Fruit fly (Drosophila melanogaster) whole organism, wandering third instar larva: Measurements from ENCODE around the gene CG1847.

Experiments used
- Abd-B ChIP-seq: fragments of >200 bp; optimal IDR thresholded peaks from 2 replicates; lab custom pipeline; 2017; ENCODE audit warnings: missing biosample characterization, missing genetic modification characterization
- CG32264 ChIP-seq: fragments of 200-800 bp; sonication (Bioruptor generic); optimal IDR thresholded peaks from 2 replicates; lab custom pipeline; 2016; ENCODE audit warnings: missing biosample characterization, missing genetic modification characterization
- CG9705 ChIP-seq: fragments of 200-800 bp; sonication (Bioruptor generic); optimal IDR thresholded peaks from 2 replicates; lab custom pipeline; 2018; ENCODE audit warnings: missing biosample characterization, mild to moderate bottlenecking, missing genetic modification characterization
- CrebA ChIP-seq: fragments of 200-800 bp; sonication (Bioruptor generic); optimal IDR thresholded peaks from 2 replicates; lab custom pipeline; 2016; ENCODE audit warnings: missing biosample characterization, mild to moderate bottlenecking, missing genetic modification characterization, borderline replicate concordance
- Dfd ChIP-seq: fragments of >200 bp; optimal IDR thresholded peaks from 2 replicates; lab custom pipeline; 2017; ENCODE audit warnings: missing biosample characterization, missing genetic modification characterization
- Dif ChIP-seq: fragments of 200-275, 200-300 bp; sonication (Bioruptor generic); optimal IDR thresholded peaks from 2 replicates; lab custom pipeline; 2018; ENCODE audit warnings: missing biosample characterization, missing genetic modification characterization; ENCODE audit not compliant: partially characterized antibody
- GATAd ChIP-seq: sonication (Bioruptor generic); optimal IDR thresholded peaks from 2 replicates; lab custom pipeline; 2016; ENCODE audit warnings: missing biosample characterization, missing genetic modification characterization
- HLH106 ChIP-seq: fragments of 200-800 bp; optimal IDR thresholded peaks from 3 replicates; lab custom pipeline; 2019; ENCODE audit warnings: missing biosample characterization, mild to moderate bottlenecking, missing genetic modification characterization, moderate library complexity
- Hnf4 ChIP-seq: fragments of 200-800 bp; sonication (Bioruptor generic); optimal IDR thresholded peaks from 2 replicates; lab custom pipeline; 2016; ENCODE audit warnings: missing biosample characterization, mild to moderate bottlenecking, missing genetic modification characterization
- Hr78 ChIP-seq: fragments of >200 bp; optimal IDR thresholded peaks from 2 replicates; lab custom pipeline; 2017; ENCODE audit warnings: missing biosample characterization, missing genetic modification characterization
- Hr83 ChIP-seq: fragments of 200-300 bp; sonication (Bioruptor generic); optimal IDR thresholded peaks from 2 replicates; lab custom pipeline; 2016; ENCODE audit warnings: missing biosample characterization, mild to moderate bottlenecking, missing genetic modification characterization, moderate library complexity; ENCODE audit not compliant: poor library complexity, severe bottlenecking
- Jra ChIP-seq: sonication (Bioruptor generic); optimal IDR thresholded peaks from 2 replicates; lab custom pipeline; 2016; ENCODE audit warnings: missing biosample characterization, missing genetic modification characterization
- Mio ChIP-seq: sonication (Bioruptor generic); optimal IDR thresholded peaks from 2 replicates; lab custom pipeline; 2016; ENCODE audit warnings: missing biosample characterization, missing genetic modification characterization
- Myc ChIP-seq: fragments of >200 bp; optimal IDR thresholded peaks from 2 replicates; lab custom pipeline; 2017
- N ChIP-seq: fragments of >200 bp; optimal IDR thresholded peaks from 2 replicates; lab custom pipeline; 2018; ENCODE audit warnings: missing biosample characterization, missing external identifiers, missing genetic modification characterization
- Rel ChIP-seq, 2 experiments: fragments of 200-800 bp; sonication (Bioruptor generic) in 1 of 2; optimal IDR thresholded peaks; 2 replicates in 1 of 2; 3 replicates in 1 of 2; lab custom pipeline; 2016 to 2019; ENCODE audit warnings: mild to moderate bottlenecking in 2 of 2, missing biosample characterization in 2 of 2, missing genetic modification characterization in 2 of 2, moderate library complexity in 1 of 2
- Sp1 ChIP-seq: fragments of 200-800 bp; sonication (Bioruptor generic); optimal IDR thresholded peaks from 3 replicates; lab custom pipeline; 2019; ENCODE audit warnings: missing biosample characterization, mild to moderate bottlenecking, missing genetic modification characterization, moderate library complexity
- Vsx2 ChIP-seq: fragments of 200-300, 225-300 bp; sonication (Bioruptor generic); optimal IDR thresholded peaks from 2 replicates; lab custom pipeline; 2018; ENCODE audit warnings: missing biosample characterization, missing genetic modification characterization; ENCODE audit not compliant: partially characterized antibody
- br ChIP-seq: fragments of 200-800 bp; sonication (Bioruptor generic); optimal IDR thresholded peaks from 2 replicates; lab custom pipeline; 2016; ENCODE audit warnings: missing biosample characterization, missing genetic modification characterization
- brk ChIP-seq: fragments of 200-800 bp; sonication (Bioruptor generic); optimal IDR thresholded peaks from 2 replicates; lab custom pipeline; 2016; ENCODE audit warnings: missing biosample characterization, mild to moderate bottlenecking, missing genetic modification characterization
- dmrt93B ChIP-seq: fragments of 200-800 bp; sonication (Bioruptor generic); optimal IDR thresholded peaks from 2 replicates; lab custom pipeline; 2018; ENCODE audit warnings: missing biosample characterization, mild to moderate bottlenecking, missing genetic modification characterization
- dsf ChIP-seq: sonication (Bioruptor generic); optimal IDR thresholded peaks from 2 replicates; lab custom pipeline; 2016; ENCODE audit warnings: missing biosample characterization, missing genetic modification characterization, borderline replicate concordance
- foxo ChIP-seq, 2 experiments: fragments of 200-800 bp; sonication (Bioruptor generic); optimal IDR thresholded peaks; 2 replicates in 1 of 2; 3 replicates in 1 of 2; lab custom pipeline; 2016 to 2017; ENCODE audit warnings: missing biosample characterization in 2 of 2, missing genetic modification characterization in 2 of 2
- fru ChIP-seq: fragments of 200-800 bp; sonication (Bioruptor generic); optimal IDR thresholded peaks from 3 replicates; lab custom pipeline; 2016; ENCODE audit warnings: missing biosample characterization, mild to moderate bottlenecking, missing genetic modification characterization
- h ChIP-seq: fragments of 200-800 bp; sonication (Bioruptor generic); optimal IDR thresholded peaks from 3 replicates; lab custom pipeline; 2016; ENCODE audit warnings: missing biosample characterization, mild to moderate bottlenecking, missing genetic modification characterization
- jim ChIP-seq: fragments of 175-275, 200-325 bp; sonication (Bioruptor generic); optimal IDR thresholded peaks from 2 replicates; lab custom pipeline; 2016; ENCODE audit warnings: missing biosample characterization, mild to moderate bottlenecking, missing genetic modification characterization
- lola ChIP-seq: fragments of >200 bp; optimal IDR thresholded peaks from 2 replicates; lab custom pipeline; 2017; ENCODE audit warnings: missing biosample characterization, missing genetic modification characterization
- pan ChIP-seq: fragments of >200 bp; optimal IDR thresholded peaks from 2 replicates; lab custom pipeline; 2017
- psq ChIP-seq: fragments of 200-800 bp; sonication (Bioruptor generic); optimal IDR thresholded peaks from 3 replicates; lab custom pipeline; 2017; ENCODE audit warnings: missing biosample characterization, mild to moderate bottlenecking, missing genetic modification characterization, moderate library complexity
- rgr ChIP-seq: fragments of 200-800 bp; sonication (Bioruptor generic); optimal IDR thresholded peaks from 3 replicates; lab custom pipeline; 2016; ENCODE audit warnings: missing biosample characterization, mild to moderate bottlenecking, missing genetic modification characterization
- sage ChIP-seq: fragments of 200-800 bp; sonication (Bioruptor generic); optimal IDR thresholded peaks from 2 replicates; lab custom pipeline; 2016; ENCODE audit warnings: missing biosample characterization, mild to moderate bottlenecking, missing genetic modification characterization
- sv ChIP-seq: fragments of 200-800 bp; sonication (Bioruptor generic); optimal IDR thresholded peaks from 3 replicates; lab custom pipeline; 2016; ENCODE audit warnings: missing biosample characterization, missing genetic modification characterization
- tai ChIP-seq: sonication (Bioruptor generic); optimal IDR thresholded peaks from 2 replicates; lab custom pipeline; 2016; ENCODE audit warnings: missing biosample characterization, missing genetic modification characterization
- usp ChIP-seq: fragments of >200 bp; optimal IDR thresholded peaks from 2 replicates; lab custom pipeline; 2017; ENCODE audit warnings: missing biosample characterization, missing genetic modification characterization
- woc ChIP-seq: sonication (Bioruptor generic); optimal IDR thresholded peaks from 2 replicates; lab custom pipeline; 2016; ENCODE audit warnings: missing biosample characterization, mild to moderate bottlenecking, missing genetic modification characterization

Gene CG1847

DNA sequence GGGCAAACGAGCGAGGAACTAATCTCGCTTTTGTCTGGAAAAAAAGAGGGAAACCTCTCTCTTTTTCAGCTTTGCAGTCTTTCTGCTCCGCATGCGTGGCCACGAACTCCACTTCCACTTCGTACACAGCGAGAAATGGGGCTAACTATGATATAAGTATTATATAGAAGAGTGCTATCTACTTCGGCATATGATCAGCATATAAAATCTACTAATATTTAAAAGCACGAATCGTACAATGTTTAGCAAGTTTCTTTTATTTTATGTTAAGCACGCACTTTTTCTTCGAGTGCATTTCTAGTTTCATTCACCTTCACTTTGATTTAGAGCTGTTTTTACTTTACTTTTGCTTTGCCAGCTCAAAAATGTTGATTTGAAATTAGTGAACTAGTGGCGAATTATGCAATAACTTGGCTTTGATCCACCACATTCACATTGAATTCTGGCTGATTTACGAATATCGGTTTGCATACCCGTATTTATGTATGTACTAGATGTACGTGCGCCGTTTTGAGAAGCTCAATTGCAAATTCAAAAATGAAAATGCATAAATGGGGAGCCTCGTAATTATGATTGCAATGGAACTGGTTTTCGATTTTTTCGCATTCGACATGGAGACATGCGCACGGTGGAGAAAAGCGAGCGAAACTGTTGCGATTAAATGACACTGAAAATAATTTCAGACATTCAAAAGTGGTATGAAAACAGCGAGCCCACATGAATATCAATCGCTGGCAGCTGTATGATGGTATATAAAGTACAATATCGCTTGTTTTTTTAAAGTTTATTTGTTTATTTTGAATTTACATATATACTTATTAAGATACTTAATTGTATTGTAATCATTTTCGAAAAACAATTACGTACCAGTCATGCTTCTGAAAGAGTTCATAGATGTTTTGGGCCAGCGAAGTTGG, 11.2 kb upstream of the CG1847 start (continued):
- TF ChIP-seq Hr83 (GFP tag; lab: Kevin White, UChicago) (peak; percentile 48), tai (GFP tag; lab: Kevin White, UChicago) (no peak), sage (peak; percentile 47), h (GFP tag; lab: Kevin White, UChicago) (peak; percentile 81), lola (GFP tag; lab: Kevin White, UChicago) (no peak), psq (GFP tag; lab: Kevin White, UChicago) (peak; percentile 52), Vsx2 (GFP tag; lab: Kevin White, UChicago) (no peak), br (GFP tag; lab: Kevin White, UChicago) (peak; percentile 80), brk (GFP tag; lab: Kevin White, UChicago) (no peak), CrebA (GFP tag; lab: Kevin White, UChicago) (no peak), dsf (GFP tag; lab: Kevin White, UChicago) (no peak), N (GFP tag; lab: Kevin White, UChicago) (no peak), woc (GFP tag; lab: Kevin White, UChicago) (peak; percentile 56), Mio (GFP tag; lab: Kevin White, UChicago) (no peak)

DNA sequence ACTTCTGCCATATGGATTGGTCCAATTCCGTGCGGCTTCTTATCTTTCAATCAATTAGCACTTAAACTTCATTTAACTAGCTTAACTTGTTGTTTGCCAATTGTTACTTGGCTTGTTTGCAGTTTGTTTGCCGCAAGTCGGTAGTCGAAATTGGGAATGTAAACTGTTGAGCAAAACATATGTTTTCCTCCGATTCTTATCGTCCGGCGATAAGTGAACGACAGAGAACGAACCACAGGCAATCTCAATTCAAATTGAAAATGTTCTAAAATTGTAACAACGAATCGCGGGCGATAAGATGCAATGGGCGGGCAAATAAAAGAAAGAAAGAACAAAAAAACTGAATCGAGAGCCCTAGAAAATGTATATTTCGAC, 10.5 kb upstream of the CG1847 start:
- TF ChIP-seq N (GFP tag; lab: Kevin White, UChicago) (no peak), pan (lab: Kevin White, UChicago) (no peak), Myc (lab: Kevin White, UChicago) (no peak), Mio (GFP tag; lab: Kevin White, UChicago) (no peak), CG32264 (no peak), sage (no peak), h (GFP tag; lab: Kevin White, UChicago) (no peak), dsf (GFP tag; lab: Kevin White, UChicago) (no peak), sv (GFP tag; lab: Kevin White, UChicago) (no peak), woc (GFP tag; lab: Kevin White, UChicago) (no peak), br (GFP tag; lab: Kevin White, UChicago) (no peak), Hr78 (no peak), Dif (no peak), brk (GFP tag; lab: Kevin White, UChicago) (no peak)

DNA sequence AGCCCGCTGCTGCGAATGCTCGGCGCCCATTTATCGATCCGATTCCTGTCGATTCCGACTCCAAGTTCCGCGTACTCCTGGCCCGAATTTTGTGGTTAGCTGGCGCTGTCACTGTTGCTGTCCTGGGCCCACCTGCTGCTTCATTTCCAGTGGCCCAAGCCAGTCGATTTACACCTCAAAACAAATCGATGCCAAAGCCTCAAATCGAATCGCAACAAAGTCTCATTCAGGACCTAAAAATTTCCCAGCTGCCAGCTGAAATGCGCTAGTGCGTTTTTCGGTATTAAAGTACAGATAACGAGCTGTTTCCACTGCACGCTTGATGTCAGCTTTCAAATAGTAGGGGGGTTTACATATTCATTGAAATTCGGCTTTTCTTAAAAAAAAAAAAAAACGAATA, 3.5 kb downstream of the CG1847 start, which contains the start of gene BORCS5:
Gene BORCS5 (minus strand): TSS at position 263 of the 400 bp plus-strand sequence.
- TF ChIP-seq Hr78 (peak; percentile 4), HLH106 (no peak), Hr83 (GFP tag; lab: Kevin White, UChicago) (no peak), jim (GFP tag; lab: Kevin White, UChicago) (no peak), brk (GFP tag; lab: Kevin White, UChicago) (no peak), Rel (GFP tag; optimal IDR thresholded peaks at IDR 0.05; lab: Kevin White, UChicago) (no peak), Rel (tag; optimal IDR thresholded peaks at IDR 0.05; lab: Kevin White, UChicago) (peak; percentile 86), sage (no peak), Dfd (no peak), N (GFP tag; lab: Kevin White, UChicago) (peak; percentile 85), Sp1 (GFP tag; lab: Kevin White, UChicago) (no peak), Hnf4 (no peak), psq (GFP tag; lab: Kevin White, UChicago) (no peak), pan (lab: Kevin White, UChicago) (no peak), GATAd (GFP tag; lab: Kevin White, UChicago) (no peak)
- TF ChIP-seq, all 38 proteins: peak for 3

DNA sequence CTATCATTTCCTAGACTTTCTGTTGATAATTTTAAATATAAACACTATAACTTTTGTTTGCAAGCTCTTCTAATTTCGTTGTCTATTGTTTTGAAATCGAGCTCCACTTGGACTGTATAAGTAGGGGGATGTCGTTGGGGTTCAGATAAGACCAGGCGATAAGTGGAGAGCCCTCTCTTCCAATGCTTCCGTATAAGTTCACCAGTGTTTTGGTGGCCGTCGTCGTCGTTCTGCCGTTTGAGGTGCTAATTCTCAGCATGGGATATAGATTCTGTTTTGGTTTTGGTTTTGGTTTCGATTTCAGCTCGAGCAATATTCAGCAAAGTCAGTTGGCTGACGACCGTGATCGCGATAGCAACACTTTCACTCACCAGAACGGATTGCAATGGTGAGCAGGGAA, 4.1 kb downstream of the CG1847 start, which contains the start of gene CG15739:
Gene CG15739 (plus strand): TSS at position 204 of the 400 bp plus-strand sequence.
- TF ChIP-seq N (GFP tag; lab: Kevin White, UChicago) (no peak), woc (GFP tag; lab: Kevin White, UChicago) (no peak)

DNA sequence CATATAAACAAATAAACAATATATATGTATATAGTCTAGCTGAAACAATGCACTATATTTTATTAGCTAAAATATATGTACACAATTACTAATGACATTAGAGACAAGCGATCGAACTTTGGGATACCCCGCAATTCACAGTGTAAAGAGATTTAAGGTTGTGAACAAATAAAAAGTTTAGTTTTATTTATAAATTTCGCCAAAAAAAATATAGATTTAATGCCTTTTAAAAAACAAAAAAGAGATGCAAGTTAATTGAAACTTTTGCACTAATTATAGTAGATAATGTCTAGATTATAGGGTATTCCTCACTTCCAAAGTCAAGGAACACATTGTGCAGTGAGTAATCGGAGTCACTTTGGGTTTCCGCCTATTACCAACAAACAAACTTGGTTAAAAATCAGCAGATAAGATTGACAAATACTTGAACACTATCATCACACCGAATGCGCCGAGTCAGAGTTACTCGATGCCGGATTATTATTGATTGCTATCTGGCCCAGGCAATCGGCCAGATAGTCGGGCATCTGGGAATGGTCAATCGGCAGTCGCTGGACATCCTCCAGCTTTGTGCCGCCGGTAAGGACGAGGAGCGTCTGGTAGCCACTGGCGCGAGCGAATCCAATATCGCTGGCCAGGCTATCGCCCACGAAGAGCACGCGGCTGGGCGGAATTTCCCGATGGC, 6.3 kb downstream of the CG1847 start:
- TF ChIP-seq usp (no peak), brk (GFP tag; lab: Kevin White, UChicago) (no peak), Vsx2 (GFP tag; lab: Kevin White, UChicago) (no peak), dmrt93B (GFP tag; lab: Kevin White, UChicago) (no peak), CrebA (GFP tag; lab: Kevin White, UChicago) (no peak), dsf (GFP tag; lab: Kevin White, UChicago) (no peak), Abd-B (GFP tag; lab: Kevin White, UChicago) (no peak), foxo (GFP tag; optimal IDR thresholded peaks at IDR 0.05; lab: Kevin White, UChicago) (no peak), N (GFP tag; lab: Kevin White, UChicago) (no peak), fru (GFP tag; lab: Kevin White, UChicago) (no peak), psq (GFP tag; lab: Kevin White, UChicago) (no peak), Hnf4 (no peak), Jra (no peak), GATAd (GFP tag; lab: Kevin White, UChicago) (no peak), Myc (lab: Kevin White, UChicago) (no peak), sage (no peak), br (GFP tag; lab: Kevin White, UChicago) (no peak), rgr (GFP tag; lab: Kevin White, UChicago) (no peak), CG9705 (GFP tag; lab: Kevin White, UChicago) (no peak)
